Fruit fly (Drosophila melanogaster) whole organism, embryonic: ENCODE data around the gene CG10252.

Source experiments
- Bdp1 ChIP-seq: fragments of 200-800 bp; sonication (Bioruptor generic); optimal IDR thresholded peaks from 3 replicates; lab custom pipeline; 2016; ENCODE audit warnings: missing biosample characterization, missing genetic modification characterization
- Blimp-1 ChIP-seq: fragments of 200-800 bp; sonication (Bioruptor generic); optimal IDR thresholded peaks from 3 replicates; lab custom pipeline; 2018; ENCODE audit warnings: missing biosample characterization, missing genetic modification characterization, mild to moderate bottlenecking, moderate library complexity, missing genetic modification reagents
- CG10274 ChIP-seq: fragments of 200-800 bp; sonication (Bioruptor generic); optimal IDR thresholded peaks from 3 replicates; lab custom pipeline; 2017; ENCODE audit warnings: missing biosample characterization, mild to moderate bottlenecking, missing genetic modification characterization
- CG10543 ChIP-seq: fragments of 200-800 bp; sonication (Bioruptor generic); optimal IDR thresholded peaks from 3 replicates; lab custom pipeline; 2017; ENCODE audit warnings: missing biosample characterization, mild to moderate bottlenecking, missing genetic modification characterization, moderate library complexity
- CG10654 ChIP-seq: fragments of 200-800 bp; sonication (Bioruptor generic); optimal IDR thresholded peaks from 2 replicates; lab custom pipeline; 2016; ENCODE audit warnings: missing biosample characterization, missing genetic modification characterization
- CG10979 ChIP-seq: fragments of 200-800 bp; sonication (Bioruptor generic); optimal IDR thresholded peaks from 2 replicates; lab custom pipeline; 2018; ENCODE audit warnings: missing biosample characterization, mild to moderate bottlenecking, missing genetic modification characterization, moderate library complexity
- CG11398 ChIP-seq: fragments of 200-800 bp; sonication (Bioruptor generic); optimal IDR thresholded peaks from 2 replicates; lab custom pipeline; 2016; ENCODE audit warnings: missing biosample characterization, missing genetic modification characterization
- CG14710 ChIP-seq: fragments of 200-800 bp; sonication (Bioruptor generic); optimal IDR thresholded peaks from 3 replicates; lab custom pipeline; 2019; ENCODE audit warnings: missing biosample characterization, mild to moderate bottlenecking, missing genetic modification characterization, moderate library complexity
- CG1603 ChIP-seq: fragments of 200-800 bp; sonication (Bioruptor generic); optimal IDR thresholded peaks from 2 replicates; lab custom pipeline; 2019; ENCODE audit warnings: missing biosample characterization, mild to moderate bottlenecking, missing genetic modification characterization, moderate library complexity
- CG1647 ChIP-seq: fragments of 200-800 bp; sonication (Bioruptor generic); optimal IDR thresholded peaks from 3 replicates; lab custom pipeline; 2016; ENCODE audit warnings: missing biosample characterization, missing genetic modification characterization
- CG17802 ChIP-seq: fragments of 200-800 bp; sonication (Bioruptor generic); optimal IDR thresholded peaks from 2 replicates; lab custom pipeline; 2018; ENCODE audit warnings: missing biosample characterization, mild to moderate bottlenecking, missing genetic modification characterization, moderate library complexity
- CG18011 ChIP-seq: fragments of 200-800 bp; sonication (Bioruptor generic); optimal IDR thresholded peaks from 2 replicates; lab custom pipeline; 2017; ENCODE audit warnings: missing biosample characterization, missing genetic modification characterization, mild to moderate bottlenecking, moderate library complexity, missing genotype
- CG31441 ChIP-seq: fragments of 200-800 bp; sonication (Bioruptor generic); IDR thresholded peaks from 2 replicates; pipeline ENCODE4 v1.3.6; 2022; ENCODE audit warnings: missing biosample characterization, missing genetic modification characterization
- CG34376 ChIP-seq: fragments of 200-800 bp; sonication (Bioruptor generic); optimal IDR thresholded peaks from 2 replicates; lab custom pipeline; 2018; ENCODE audit warnings: missing biosample characterization, mild to moderate bottlenecking, missing genetic modification characterization
- CG6683 ChIP-seq: fragments of 200-800 bp; sonication (Bioruptor generic); optimal IDR thresholded peaks from 2 replicates; lab custom pipeline; 2017; ENCODE audit warnings: missing biosample characterization, mild to moderate bottlenecking, missing genetic modification characterization, missing genetic modification reagents
- CG9609 ChIP-seq: fragments of 200-800 bp; sonication (Bioruptor generic); optimal IDR thresholded peaks from 3 replicates; lab custom pipeline; 2016; ENCODE audit warnings: missing biosample characterization, missing genetic modification characterization
- Deaf1 ChIP-seq: fragments of 200-800 bp; optimal IDR thresholded peaks from 3 replicates; lab custom pipeline; 2019; ENCODE audit warnings: missing biosample characterization, mild to moderate bottlenecking, missing genetic modification characterization, moderate library complexity
- Dip2 ChIP-seq: fragments of 200-800 bp; sonication (Bioruptor generic); IDR thresholded peaks from 2 replicates; pipeline ENCODE4 v1.3.6; 2022; ENCODE audit warnings: missing biosample characterization, missing genetic modification characterization
- Doc2 ChIP-seq: fragments of 200-800 bp; sonication (Bioruptor generic); IDR thresholded peaks from 2 replicates; pipeline ENCODE4 v1.3.6; 2022; ENCODE audit warnings: missing biosample characterization, missing genetic modification characterization
- Fer1 ChIP-seq: fragments of 200-800 bp; sonication (Bioruptor generic); optimal IDR thresholded peaks from 2 replicates; lab custom pipeline; 2017; ENCODE audit warnings: missing biosample characterization, mild to moderate bottlenecking, missing genetic modification characterization
- GATAe ChIP-seq: fragments of 200-800 bp; sonication (Bioruptor generic); conservative IDR thresholded peaks from 2 replicates; pipeline ENCODE4 v1.3.6; 2022; ENCODE audit warnings: missing biosample characterization, missing genetic modification characterization
- H15 ChIP-seq: fragments of 200-800 bp; sonication (Bioruptor generic); IDR thresholded peaks from 3 replicates; pipeline ENCODE4 v1.3.6; 2022; ENCODE audit warnings: missing biosample characterization, missing genetic modification characterization
- Med ChIP-seq: fragments of 200-800 bp; sonication (Bioruptor generic); peaks from one replicate; lab custom pipeline; 2016; ENCODE audit warnings: missing biosample characterization, missing genetic modification characterization, mild to moderate bottlenecking, inconsistent platforms, moderate library complexity
- Ptx1 ChIP-seq: fragments of 200-800 bp; sonication (Bioruptor generic); IDR thresholded peaks from 2 replicates; pipeline ENCODE4 v1.3.6; 2022; ENCODE audit warnings: missing biosample characterization, missing genetic modification characterization
- Rfx ChIP-seq: fragments of 200-800 bp; sonication (Bioruptor generic); IDR thresholded peaks from 2 replicates; pipeline ENCODE4 v1.3.6; 2022; ENCODE audit warnings: missing biosample characterization, missing genetic modification characterization
- Sox102F ChIP-seq: fragments of 200-800 bp; sonication (Bioruptor generic); optimal IDR thresholded peaks from 2 replicates; lab custom pipeline; 2018; ENCODE audit warnings: missing biosample characterization, mild to moderate bottlenecking, missing genetic modification characterization, moderate library complexity
- Ssrp ChIP-seq: fragments of 200-800 bp; sonication (Bioruptor generic); optimal IDR thresholded peaks from 2 replicates; lab custom pipeline; 2018; ENCODE audit warnings: missing biosample characterization, mild to moderate bottlenecking, missing genetic modification characterization, moderate library complexity
- Taf1 ChIP-seq: fragments of 200-800 bp; sonication (Bioruptor generic); IDR thresholded peaks from 2 replicates; pipeline ENCODE4 v1.3.6; 2022; ENCODE audit warnings: missing biosample characterization, missing genetic modification characterization
- Vsx1 ChIP-seq: fragments of 200-800 bp; sonication (Bioruptor generic); optimal IDR thresholded peaks from 2 replicates; lab custom pipeline; 2017; ENCODE audit warnings: missing biosample characterization, mild to moderate bottlenecking, missing genetic modification characterization, missing genetic modification reagents
- ab ChIP-seq: fragments of 200-800 bp; sonication (Bioruptor generic); optimal IDR thresholded peaks from 2 replicates; lab custom pipeline; 2016; ENCODE audit warnings: missing biosample characterization, missing genetic modification characterization
- chif ChIP-seq, 2 experiments: fragments of 200-800 bp; sonication (Bioruptor generic); optimal IDR thresholded peaks; 3 replicates each; lab custom pipeline; 2016; ENCODE audit warnings: missing biosample characterization in 2 of 2, missing genetic modification characterization in 2 of 2
- chinmo ChIP-seq: fragments of 200-800 bp; sonication (Bioruptor generic); IDR thresholded peaks from 4 replicates; pipeline ENCODE4 v1.3.6; 2022; ENCODE audit warnings: missing biosample characterization, missing genetic modification characterization; ENCODE audit not compliant: partially characterized antibody
- esg ChIP-seq: fragments of 200-800 bp; sonication (Bioruptor generic); conservative IDR thresholded peaks from 2 replicates; pipeline ENCODE4 v1.3.6; 2022; ENCODE audit warnings: missing biosample characterization, missing genetic modification characterization
- exex ChIP-seq: fragments of 200-800 bp; sonication (Bioruptor generic); optimal IDR thresholded peaks from 4 replicates; lab custom pipeline; 2018; ENCODE audit warnings: missing biosample characterization, mild to moderate bottlenecking, missing genetic modification characterization, moderate library complexity
- fu2 ChIP-seq: fragments of 200-800 bp; sonication (Bioruptor generic); optimal IDR thresholded peaks from 2 replicates; lab custom pipeline; 2016; ENCODE audit warnings: missing biosample characterization, missing genetic modification characterization
- grn ChIP-seq: fragments of 200-800 bp; sonication (Bioruptor generic); optimal IDR thresholded peaks from 3 replicates; lab custom pipeline; 2017; ENCODE audit warnings: missing biosample characterization, missing genetic modification characterization
- gsb ChIP-seq: fragments of 200-800 bp; sonication (Bioruptor generic); IDR thresholded peaks from 2 replicates; pipeline ENCODE4 v1.3.6; 2022; ENCODE audit warnings: missing biosample characterization, missing genetic modification characterization
- gsb-n ChIP-seq: fragments of 200-800 bp; sonication (Bioruptor generic); optimal IDR thresholded peaks from 3 replicates; lab custom pipeline; 2018; ENCODE audit warnings: missing biosample characterization, mild to moderate bottlenecking, missing genetic modification characterization
- lab ChIP-seq: fragments of 200-800 bp; sonication (Bioruptor generic); optimal IDR thresholded peaks from 3 replicates; lab custom pipeline; 2017; ENCODE audit warnings: missing biosample characterization, missing genetic modification characterization, mild to moderate bottlenecking, moderate library complexity, missing genetic modification reagents
- lilli ChIP-seq: fragments of 200-800 bp; sonication (Bioruptor generic); optimal IDR thresholded peaks from 3 replicates; lab custom pipeline; 2016; ENCODE audit warnings: missing biosample characterization, missing genetic modification characterization
- mirr ChIP-seq: fragments of 200-800 bp; sonication (Bioruptor generic); optimal IDR thresholded peaks from 3 replicates; lab custom pipeline; 2018; ENCODE audit warnings: missing biosample characterization, mild to moderate bottlenecking, missing genetic modification characterization
- ranshi ChIP-seq: fragments of 200-800 bp; sonication (Bioruptor generic); IDR thresholded peaks from 2 replicates; pipeline ENCODE4 v1.3.6; 2022; ENCODE audit warnings: missing biosample characterization, missing genetic modification characterization
- rib ChIP-seq: fragments of 200-800 bp; sonication (Bioruptor generic); IDR thresholded peaks from 2 replicates; pipeline ENCODE4 v1.3.6; 2022; ENCODE audit warnings: missing biosample characterization, missing genetic modification characterization
- sd ChIP-seq: fragments of 200-800 bp; sonication (Bioruptor generic); optimal IDR thresholded peaks from 3 replicates; lab custom pipeline; 2018; ENCODE audit warnings: missing biosample characterization, mild to moderate bottlenecking, missing genetic modification characterization, moderate library complexity
- sens ChIP-seq: fragments of 200-800 bp; sonication (Bioruptor generic); peaks from one replicate; lab custom pipeline; 2016; ENCODE audit warnings: missing biosample characterization, missing genetic modification characterization
- sima ChIP-seq: fragments of 200-800 bp; sonication (Bioruptor generic); optimal IDR thresholded peaks from 2 replicates; lab custom pipeline; 2016; ENCODE audit warnings: missing biosample characterization, missing genetic modification characterization
- stc ChIP-seq: fragments of 200-800 bp; sonication (Bioruptor generic); IDR thresholded peaks from 2 replicates; pipeline ENCODE4 v1.3.6; 2022; ENCODE audit warnings: missing biosample characterization, missing genetic modification characterization
- sug ChIP-seq: fragments of 200-800 bp; optimal IDR thresholded peaks from 2 replicates; lab custom pipeline; 2019; ENCODE audit warnings: missing biosample characterization, mild to moderate bottlenecking, missing genetic modification characterization, moderate library complexity
- vnd ChIP-seq: fragments of 200-800 bp; sonication (Bioruptor generic); IDR thresholded peaks from 3 replicates; pipeline ENCODE4 v1.3.6; 2022; ENCODE audit warnings: missing biosample characterization, missing genetic modification characterization; ENCODE audit not compliant: partially characterized antibody
- vvl ChIP-seq: fragments of 200-800 bp; sonication (Bioruptor generic); IDR thresholded peaks from 2 replicates; pipeline ENCODE4 v1.3.6; 2022; ENCODE audit warnings: missing biosample characterization, missing genetic modification characterization

The CG10252 gene

DNA sequence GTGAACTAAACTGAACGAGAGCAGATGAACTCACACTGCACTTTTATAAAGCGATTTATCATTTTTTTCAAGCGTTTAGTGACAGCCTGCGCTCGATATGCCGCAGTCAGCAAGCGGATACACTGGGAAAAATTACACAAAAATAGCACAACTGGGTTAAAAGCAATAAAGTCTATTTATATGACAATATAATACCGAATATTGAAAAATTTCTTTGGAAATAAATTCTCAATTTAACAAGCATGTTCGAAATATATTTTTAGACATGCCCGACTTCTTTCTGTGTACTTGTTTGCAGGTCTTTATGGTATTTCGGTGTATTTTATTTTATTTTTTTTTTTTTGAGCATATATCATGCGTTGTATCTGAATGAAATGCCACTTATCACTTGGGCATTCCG lies 17.9 kb upstream of the CG10252 start (continued):
- TF ChIP-seq Vsx1 (GFP tag; lab: Kevin White, UChicago) (peak; percentile 39), vnd (no peak), lilli (GFP tag; lab: Kevin White, UChicago) (peak; percentile 49), CG11398 (GFP tag; lab: Kevin White, UChicago) (no peak), Sox102F (peak; percentile 84), CG18011 (GFP tag; lab: Kevin White, UChicago) (no peak), ranshi (GFP tag; lab: Robert Waterston, UW) (peak; percentile 50), Rfx (GFP tag; lab: Robert Waterston, UW) (peak; percentile 33; the same call in 1 of the 2 replicates), gsb-n (tag; lab: Kevin White, UChicago) (peak; percentile 69), stc (peak; percentile 24; the same call in 1 of the 2 replicates), Dip2 (GFP tag; lab: Robert Waterston, UW) (no peak), gsb (GFP tag; lab: Robert Waterston, UW) (no peak), fu2 (GFP tag; lab: Kevin White, UChicago) (peak; percentile 7), CG10979 (tag; lab: Kevin White, UChicago) (peak; percentile 67), Bdp1 (peak; percentile 41), CG1647 (peak; percentile 12), Doc2 (GFP tag; lab: Robert Waterston, UW) (no peak), CG17802 (tag; lab: Kevin White, UChicago) (peak; percentile 8), vvl (GFP tag; lab: Robert Waterston, UW) (peak; percentile 74), Ptx1 (peak; percentile 65), H15 (GFP tag; lab: Robert Waterston, UW) (peak; percentile 26; the same call in 1 of the 3 replicates), CG1603 (tag; lab: Kevin White, UChicago) (peak; percentile 82), ab (peak; percentile 13), Blimp-1 (GFP tag; lab: Kevin White, UChicago) (peak; percentile 69), CG31441 (GFP tag; lab: Robert Waterston, UW) (peak; percentile 74), chif (GFP tag; optimal IDR thresholded peaks at IDR 0.05; lab: Kevin White, UChicago) (peak; percentile 75 to 80), CG14710 (tag; lab: Kevin White, UChicago) (peak; percentile 68), Fer1 (GFP tag; lab: Kevin White, UChicago) (no peak), Taf1 (GFP tag; lab: Robert Waterston, UW) (no peak), rib (no peak)

DNA sequence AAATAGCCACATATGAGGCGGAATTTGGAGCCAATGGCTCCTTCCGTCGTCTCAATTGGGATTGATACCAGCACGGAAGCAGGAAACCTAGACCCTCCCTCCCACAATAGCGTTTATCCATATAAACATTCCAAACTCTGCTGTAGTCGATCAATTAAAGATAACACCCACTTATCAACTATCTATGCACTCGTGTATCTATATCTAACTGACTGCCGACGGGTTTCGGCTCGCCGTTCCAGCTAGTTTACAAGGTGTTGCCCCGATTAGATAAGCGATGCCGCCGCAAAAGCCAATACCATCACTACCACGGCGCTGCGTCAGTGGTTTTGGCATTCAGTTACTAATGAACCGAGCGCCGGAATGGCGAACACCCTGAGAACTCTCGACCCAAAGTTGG lies 15.2 kb upstream of the CG10252 start, which contains the start of gene CG10300:
TSS of gene CG10300 (plus strand) at position 333 of the 400 bp plus-strand sequence.
- TF ChIP-seq CG34376 (GFP tag; lab: Kevin White, UChicago) = peak; percentile 53
- no peak for TF ChIP-seq sima
- TF ChIP-seq Deaf1 = peak; percentile 58
- peak; percentile 29 for TF ChIP-seq exex (tag; lab: Kevin White, UChicago)
- 0 out of 4 replicates have a peak, but pooled peaks have one; percentile 42 for TF ChIP-seq chinmo
- no peak for TF ChIP-seq CG6683
- TF ChIP-seq sens (GFP tag; lab: Kevin White, UChicago) = peak; percentile 71
- no peak for TF ChIP-seq esg (GFP tag; lab: Robert Waterston, UW)
- peak; percentile 74 for TF ChIP-seq GATAe (GFP tag; lab: Robert Waterston, UW)
- TF ChIP-seq Med (GFP tag; lab: Kevin White, UChicago) = peak; percentile 39
- TF ChIP-seq sug = peak; percentile 52
- TF ChIP-seq mirr (GFP tag; lab: Kevin White, UChicago) = peak; percentile 88
- peak; percentile 65 for TF ChIP-seq lab (GFP tag; lab: Kevin White, UChicago)
- TF ChIP-seq grn = peak; percentile 74
- no peak for TF ChIP-seq CG10654
- no peak for TF ChIP-seq CG14710 (tag; lab: Kevin White, UChicago)
- no peak for TF ChIP-seq CG9609 (GFP tag; lab: Kevin White, UChicago)
- peak; percentile 64 for TF ChIP-seq sd (tag; lab: Kevin White, UChicago)
- 0 out of 2 replicates have a peak, but pooled peaks have one; percentile 24 for TF ChIP-seq ranshi (GFP tag; lab: Robert Waterston, UW)
- no peak for TF ChIP-seq CG10274
- no peak for TF ChIP-seq Ssrp (tag; lab: Kevin White, UChicago)
- peak; percentile 11 for TF ChIP-seq CG10543 (GFP tag; lab: Kevin White, UChicago)
